Worm (Caenorhabditis elegans): Measurements from ENCODE around the gene mec-14.

Gene mec-14

ce11 chrIII:7165816-7166229 is 27.0 kb downstream of the mec-14 start (continued):
- TF ChIP-seq mxl-2 (GFP tag; conservative IDR thresholded peaks at IDR 0.05) (no peak), lir-3 (tag; optimal IDR thresholded peaks at IDR 0.05) (no peak), F49E8.2 (tag; optimal IDR thresholded peaks at IDR 0.05; ENCODE audit: borderline replicate concordance) (no peak), mxl-3 (GFP tag; optimal IDR thresholded peaks at IDR 0.05) (peak; percentile 67), dve-1 (tag; optimal IDR thresholded peaks at IDR 0.05; ENCODE audit: insufficient read depth) (peak; percentile 72), rbr-2 (tag; optimal IDR thresholded peaks at IDR 0.05) (peak; percentile 19), gei-8 (GFP tag; optimal IDR thresholded peaks at IDR 0.05) (peak; percentile 53), lsy-2 (tag; optimal IDR thresholded peaks at IDR 0.05) (peak in 1 of 2 experiments; percentile 70), aha-1 (tag) (peak; percentile 55), mep-1 (tag; optimal IDR thresholded peaks at IDR 0.05) (peak; percentile 66), php-3 (GFP tag; IDR thresholded peaks at IDR 0.05) (peak; percentile 52)

- TF ChIP-seq unc-130 (GFP tag; optimal IDR thresholded peaks at IDR 0.05) (peak; percentile 19), hif-1 (tag; optimal IDR thresholded peaks at IDR 0.05) (no peak)
Measured at ce11 chrIII:7165276-7165675, 27.5 kb downstream of the mec-14 start.

ce11 chrIII:7162065-7162762 is 30.6 kb downstream of the mec-14 start, which contains the start of the genes syf-2 and K04G7.1:
Gene syf-2 (minus strand): TSS chrIII:7162115.
Gene K04G7.1 (plus strand): TSS chrIII:7162712.
- TF ChIP-seq ZK337.2 (GFP tag; IDR thresholded peaks at IDR 0.05) (no peak), madf-5 (GFP tag; IDR thresholded peaks at IDR 0.05) (no peak), attf-4 (tag; optimal IDR thresholded peaks at IDR 0.05) (no peak), ceh-82 (tag; optimal IDR thresholded peaks at IDR 0.05) (no peak), egl-27 (tag; optimal IDR thresholded peaks at IDR 0.05) (no peak), Y5F2A.4 (GFP tag; optimal IDR thresholded peaks at IDR 0.05) (no peak), R02D3.7 (tag; optimal IDR thresholded peaks at IDR 0.05) (no peak), pqm-1 (tag; optimal IDR thresholded peaks at IDR 0.05) (no peak), daf-16 (GFP tag; optimal IDR thresholded peaks at IDR 0.05) (peak; percentile 14 to 26), daf-16 (tag; optimal IDR thresholded peaks at IDR 0.05) (peak; percentile 65), saeg-2 (GFP tag; IDR thresholded peaks at IDR 0.05) (peak; percentile 74; the same call in 1 of the 2 replicates), vab-7 (GFP tag; IDR thresholded peaks at IDR 0.05) (peak; percentile 47; the same call in 1 of the 2 replicates), nhr-111 (GFP tag; optimal IDR thresholded peaks at IDR 0.05) (no peak), rbr-2 (tag; optimal IDR thresholded peaks at IDR 0.05) (peak; percentile 87), unc-62 (GFP tag; optimal IDR thresholded peaks at IDR 0.05 in 1 of 2) (peak in 1 of 2 experiments; percentile 62), unc-62 (tag; optimal IDR thresholded peaks at IDR 0.05) (no peak), mxl-3 (GFP tag; optimal IDR thresholded peaks at IDR 0.05) (peak; percentile 27), jun-1 (tag; optimal IDR thresholded peaks at IDR 0.05) (no peak), mdl-1 (tag; optimal IDR thresholded peaks at IDR 0.05) (peak in 1 of 2 experiments; percentile 48), nhr-48 (tag; optimal IDR thresholded peaks at IDR 0.05) (peak; percentile 28), ceh-62 (tag; optimal IDR thresholded peaks at IDR 0.05) (no peak), nhr-237 (tag; optimal IDR thresholded peaks at IDR 0.05) (no peak), lin-38 (GFP tag; IDR thresholded peaks at IDR 0.05) (peak; percentile 91), aly-2 (tag; optimal IDR thresholded peaks at IDR 0.05) (no peak), snpc-1.2 (GFP tag; IDR thresholded peaks at IDR 0.05) (no peak), fkh-10 (GFP tag; optimal IDR thresholded peaks at IDR 0.05) (peak; percentile 88), dve-1 (tag; optimal IDR thresholded peaks at IDR 0.05; ENCODE audit: insufficient read depth) (peak; percentile 90), hmg-1.1 (GFP tag; IDR thresholded peaks at IDR 0.05) (peak; percentile 83), hlh-30 (tag; optimal IDR thresholded peaks at IDR 0.05; ENCODE audit: insufficient read depth) (peak; percentile 94), daf-12 (tag; optimal IDR thresholded peaks at IDR 0.05) (no peak), nhr-76 (tag; optimal IDR thresholded peaks at IDR 0.05) (no peak), F10B5.3 (tag; optimal IDR thresholded peaks at IDR 0.05) (no peak), mxl-2 (GFP tag; conservative IDR thresholded peaks at IDR 0.05) (no peak), madf-9 (GFP tag; conservative IDR thresholded peaks at IDR 0.05) (peak; percentile 42; the same call in 1 of the 2 replicates), dmd-6 (GFP tag; IDR thresholded peaks at IDR 0.05) (peak; percentile 84), lin-29 (GFP tag; IDR thresholded peaks at IDR 0.05) (no peak), T20F7.1 (GFP tag; optimal IDR thresholded peaks at IDR 0.05) (peak; percentile 91), dpl-1 (GFP tag; optimal IDR thresholded peaks at IDR 0.05) (peak; percentile 95)

Data from whole organism, L4 larva.